Fruit fly (Drosophila melanogaster): ENCODE results near the gene CG33270.

The CG33270 gene

DNA sequence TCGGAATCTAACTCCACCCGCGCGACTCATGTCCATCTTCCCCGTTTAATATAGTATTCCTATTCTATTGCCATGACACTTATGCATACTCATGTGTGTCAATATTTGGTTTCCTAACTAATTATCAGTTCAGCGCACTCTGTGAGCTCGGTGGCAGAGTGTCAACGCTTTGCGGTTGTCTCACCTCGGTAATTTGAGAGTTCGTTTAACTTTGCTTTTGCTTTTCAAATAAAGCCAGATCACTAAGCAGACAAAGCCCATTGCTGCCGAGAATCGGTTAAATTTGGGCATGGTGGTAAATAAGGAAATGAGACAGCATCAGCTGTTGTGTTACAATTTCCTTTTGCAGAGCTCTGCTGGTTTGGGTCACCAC lies 38.1 kb downstream of the CG33270 start (continued):
- peak; percentile 16 for TF ChIP-seq sug (tag; optimal IDR thresholded peaks at IDR 0.05)
- no peak for TF ChIP-seq chif (GFP tag; optimal IDR thresholded peaks at IDR 0.05)
- TF ChIP-seq CG6254 (GFP tag; optimal IDR thresholded peaks at IDR 0.05) = peak; percentile 19
- TF ChIP-seq Lim3 (GFP tag; IDR thresholded peaks at IDR 0.05) = no peak
- TF ChIP-seq NC2α (GFP tag; optimal IDR thresholded peaks at IDR 0.05) = no peak
- TF ChIP-seq CG14965 (GFP tag; optimal IDR thresholded peaks at IDR 0.05; ENCODE audit: borderline replicate concordance) = no peak
- no peak for TF ChIP-seq HLH4C (GFP tag; IDR thresholded peaks at IDR 0.05; ENCODE audit: partially characterized antibody)
- TF ChIP-seq jing (GFP tag; optimal IDR thresholded peaks at IDR 0.05) = no peak
- TF ChIP-seq D (optimal IDR thresholded peaks at IDR 0.05) = no peak
- TF ChIP-seq D (GFP tag; optimal IDR thresholded peaks at IDR 0.05) = peak; percentile 29
- no peak for TF ChIP-seq bbx (GFP tag; IDR thresholded peaks at IDR 0.05; ENCODE audit: partially characterized antibody)
- no peak for TF ChIP-seq CG4617 (GFP tag; optimal IDR thresholded peaks at IDR 0.05; ENCODE audit: borderline replicate concordance)
- no peak for TF ChIP-seq Ets97D (GFP tag; optimal IDR thresholded peaks at IDR 0.05)
- TF ChIP-seq insv (GFP tag; optimal IDR thresholded peaks at IDR 0.05) = no peak
- no peak for TF ChIP-seq knrl (GFP tag; IDR thresholded peaks at IDR 0.05; ENCODE audit: partially characterized antibody)
- no peak for TF ChIP-seq sc (optimal IDR thresholded peaks at IDR 0.05)
- no peak for TF ChIP-seq sc (GFP tag; optimal IDR thresholded peaks at IDR 0.05)
- TF ChIP-seq CG3847 (GFP tag; IDR thresholded peaks at IDR 0.05) = no peak
- TF ChIP-seq ems (GFP tag; optimal IDR thresholded peaks at IDR 0.05) = no peak
- TF ChIP-seq CG9817 (tag; optimal IDR thresholded peaks at IDR 0.05) = no peak
- no peak for TF ChIP-seq crol (GFP tag; IDR thresholded peaks at IDR 0.05)
- no peak for TF ChIP-seq Ptx1 (GFP tag; IDR thresholded peaks at IDR 0.05)
- no peak for TF ChIP-seq ttk (GFP tag; IDR thresholded peaks at IDR 0.05)
- TF ChIP-seq GATAe (GFP tag; conservative IDR thresholded peaks at IDR 0.05) = no peak
- peak; percentile 3; the same call in 1 of the 4 replicates for TF ChIP-seq chinmo (GFP tag; IDR thresholded peaks at IDR 0.05; ENCODE audit: partially characterized antibody)
- TF ChIP-seq CG13296 (GFP tag; optimal IDR thresholded peaks at IDR 0.05) = peak; percentile 55
- TF ChIP-seq CG15514 (GFP tag; optimal IDR thresholded peaks at IDR 0.05) = peak; percentile 54
- TF ChIP-seq Myb (GFP tag; optimal IDR thresholded peaks at IDR 0.05) = no peak
- no peak; the same call in 2 of the 3 replicates for TF ChIP-seq B-H1 (GFP tag; IDR thresholded peaks at IDR 0.05)
- TF ChIP-seq CG10431 (GFP tag; optimal IDR thresholded peaks at IDR 0.05) = peak; percentile 23
- no peak for TF ChIP-seq peb (GFP tag; IDR thresholded peaks at IDR 0.05)
- TF ChIP-seq CG9932 (GFP tag; IDR thresholded peaks at IDR 0.05) = no peak
- TF ChIP-seq CG2116 (GFP tag; optimal IDR thresholded peaks at IDR 0.05) = no peak
- TF ChIP-seq slbo (GFP tag; IDR thresholded peaks at IDR 0.05) = no peak
- TF ChIP-seq CG7987 (GFP tag; optimal IDR thresholded peaks at IDR 0.05) = peak; percentile 80
- peak; percentile 10 for TF ChIP-seq CG15696 (tag; optimal IDR thresholded peaks at IDR 0.05)
- no peak for TF ChIP-seq CG6765 (GFP tag; optimal IDR thresholded peaks at IDR 0.05)
- TF ChIP-seq vvl (GFP tag; IDR thresholded peaks at IDR 0.05) = no peak
- TF ChIP-seq esg (GFP tag; conservative IDR thresholded peaks at IDR 0.05) = no peak
- no peak for TF ChIP-seq CG34224 (GFP tag; IDR thresholded peaks at IDR 0.05; ENCODE audit: partially characterized antibody)
- peak; percentile 13 for TF ChIP-seq btn (GFP tag; optimal IDR thresholded peaks at IDR 0.05)
- peak; percentile 80 for TF ChIP-seq Vsx1 (GFP tag; optimal IDR thresholded peaks at IDR 0.05)
- no peak for TF ChIP-seq Deaf1 (tag; optimal IDR thresholded peaks at IDR 0.05)
- no peak for TF ChIP-seq NfI (GFP tag; optimal IDR thresholded peaks at IDR 0.05)
- no peak for TF ChIP-seq Sry-β (GFP tag; optimal IDR thresholded peaks at IDR 0.05)
- TF ChIP-seq CG8290 (GFP tag; optimal IDR thresholded peaks at IDR 0.05) = no peak
- peak in 1 of 2 experiments; percentile 32 for TF ChIP-seq CG8290 (tag; optimal IDR thresholded peaks at IDR 0.05)
- no peak for TF ChIP-seq Hr39 (optimal IDR thresholded peaks at IDR 0.05)
- TF ChIP-seq CG10543 (GFP tag; optimal IDR thresholded peaks at IDR 0.05) = peak; percentile 10
- no peak for TF ChIP-seq Chrac-16 (GFP tag; optimal IDR thresholded peaks at IDR 0.05)
- TF ChIP-seq org-1 (GFP tag; optimal IDR thresholded peaks at IDR 0.05) = peak; percentile 57
- TF ChIP-seq Pdp1 (GFP tag; optimal IDR thresholded peaks at IDR 0.05) = peak in 1 of 2 experiments; percentile 10

All from whole organism, embryonic.